Fruit fly (Drosophila melanogaster): ENCODE results near the gene CG4367.

Gene CG4367

dm6 chr3R:20285678-20286449 is 18.9 kb downstream of the CG4367 start (continued):
- TF ChIP-seq CG11762 (GFP tag; optimal IDR thresholded peaks at IDR 0.05; ENCODE audit: insufficient read depth) (peak; percentile 45), CG6163 (GFP tag; IDR thresholded peaks at IDR 0.05) (peak; percentile 76), acj6 (GFP tag; optimal IDR thresholded peaks at IDR 0.05) (peak; percentile 68), Sox15 (GFP tag; optimal IDR thresholded peaks at IDR 0.05) (peak; percentile 27), fd85E (GFP tag; optimal IDR thresholded peaks at IDR 0.05) (no peak), dac (GFP tag; optimal IDR thresholded peaks at IDR 0.05) (peak; percentile 2), CG7368 (GFP tag; optimal IDR thresholded peaks at IDR 0.05) (peak; percentile 9), CG34406 (GFP tag; optimal IDR thresholded peaks at IDR 0.05) (peak; percentile 57), CG1621 (tag; optimal IDR thresholded peaks at IDR 0.05) (peak; percentile 47), Blimp-1 (GFP tag; optimal IDR thresholded peaks at IDR 0.05) (no peak), Sox102F (GFP tag; optimal IDR thresholded peaks at IDR 0.05) (peak; percentile 25), CG8119 (GFP tag; IDR thresholded peaks at IDR 0.05) (peak; percentile 58; the same call in 2 of the 3 replicates), CG15336 (GFP tag; IDR thresholded peaks at IDR 0.05) (peak; percentile 72), CG6854 (GFP tag; optimal IDR thresholded peaks at IDR 0.05) (no peak), CG3032 (tag; optimal IDR thresholded peaks at IDR 0.05) (peak; percentile 49), CG8632 (GFP tag; optimal IDR thresholded peaks at IDR 0.05) (peak; percentile 45), CG11294 (GFP tag; IDR thresholded peaks at IDR 0.05) (peak; percentile 54), eg (GFP tag; IDR thresholded peaks at IDR 0.05) (peak; percentile 74), Eip93F (GFP tag; optimal IDR thresholded peaks at IDR 0.05) (no peak), Gug (GFP tag; IDR thresholded peaks at IDR 0.05) (peak; percentile 65), OdsH (GFP tag; optimal IDR thresholded peaks at IDR 0.05) (peak; percentile 69), svp (GFP tag) (peak; percentile 73), esn (GFP tag; optimal IDR thresholded peaks at IDR 0.05) (peak; percentile 58), Sox14 (GFP tag; optimal IDR thresholded peaks at IDR 0.05) (peak; percentile 68), fkh (GFP tag; optimal IDR thresholded peaks at IDR 0.05) (peak; percentile 79), CG11902 (GFP tag; optimal IDR thresholded peaks at IDR 0.05) (peak; percentile 29), Hr4 (GFP tag; optimal IDR thresholded peaks at IDR 0.05) (peak; percentile 57), CG3919 (GFP tag; optimal IDR thresholded peaks at IDR 0.05) (peak; percentile 76), Eip78C (GFP tag) (peak; percentile 85), Hr39 (GFP tag; optimal IDR thresholded peaks at IDR 0.05) (peak; percentile 61), CG6276 (GFP tag; optimal IDR thresholded peaks at IDR 0.05) (peak; percentile 48), CG6808 (GFP tag; optimal IDR thresholded peaks at IDR 0.05) (peak; percentile 57), achi (GFP tag; optimal IDR thresholded peaks at IDR 0.05) (peak; percentile 70), lz (GFP tag; optimal IDR thresholded peaks at IDR 0.05) (peak; percentile 52), Lpt (GFP tag; optimal IDR thresholded peaks at IDR 0.05) (peak; percentile 52), CG9139 (GFP tag; optimal IDR thresholded peaks at IDR 0.05) (no peak), CG6792 (GFP tag; optimal IDR thresholded peaks at IDR 0.05) (peak; percentile 66), net (GFP tag; optimal IDR thresholded peaks at IDR 0.05) (peak; percentile 57), Eip75B (GFP tag; optimal IDR thresholded peaks at IDR 0.05) (peak; percentile 50), CG31627 (GFP tag; optimal IDR thresholded peaks at IDR 0.05) (peak; percentile 65), CG8319 (GFP tag; optimal IDR thresholded peaks at IDR 0.05) (no peak), Ets96B (tag; optimal IDR thresholded peaks at IDR 0.05) (peak; percentile 48), CG4318 (GFP tag; optimal IDR thresholded peaks at IDR 0.05) (peak; percentile 37), vri (GFP tag; optimal IDR thresholded peaks at IDR 0.05) (no peak)

All from whole organism, prepupa.